Fruit fly (Drosophila melanogaster) whole organism, embryonic: ENCODE measurements around the gene CG14154.

Experiments used
- Aef1 ChIP-seq: fragments of 200-800 bp; sonication (Bioruptor generic); IDR thresholded peaks from 3 replicates; pipeline ENCODE4 v1.3.6; 2022; ENCODE audit warnings: missing biosample characterization, missing genetic modification characterization
- Asciz ChIP-seq: fragments of 200-800 bp; sonication (Bioruptor generic); optimal IDR thresholded peaks from 2 replicates; lab custom pipeline; 2017; ENCODE audit warnings: missing biosample characterization, mild to moderate bottlenecking, missing genetic modification characterization, missing genetic modification reagents
- CG10274 ChIP-seq: fragments of 200-800 bp; sonication (Bioruptor generic); optimal IDR thresholded peaks from 3 replicates; lab custom pipeline; 2017; ENCODE audit warnings: missing biosample characterization, mild to moderate bottlenecking, missing genetic modification characterization
- CG10321 ChIP-seq: fragments of 200-800 bp; sonication (Bioruptor generic); IDR thresholded peaks from 2 replicates; pipeline ENCODE4 v1.3.6; 2022; ENCODE audit warnings: missing biosample characterization, missing genetic modification characterization
- CG10431 ChIP-seq: fragments of 200-800 bp; sonication (Bioruptor generic); optimal IDR thresholded peaks from 3 replicates; lab custom pipeline; 2018; ENCODE audit warnings: missing biosample characterization, mild to moderate bottlenecking, missing genetic modification characterization
- CG11504 ChIP-seq: fragments of 200-800 bp; sonication (Bioruptor generic); optimal IDR thresholded peaks from 3 replicates; lab custom pipeline; 2019; ENCODE audit warnings: missing biosample characterization, mild to moderate bottlenecking, missing genetic modification characterization, moderate library complexity
- CG12071 ChIP-seq: fragments of 200-800 bp; sonication (Bioruptor generic); optimal IDR thresholded peaks from 3 replicates; lab custom pipeline; 2018; ENCODE audit warnings: missing biosample characterization, mild to moderate bottlenecking, missing genetic modification characterization
- CG13123 ChIP-seq: fragments of 200-800 bp; sonication (Bioruptor generic); optimal IDR thresholded peaks from 2 replicates; lab custom pipeline; 2016; ENCODE audit warnings: missing biosample characterization, missing genetic modification characterization
- CG15479 ChIP-seq: fragments of 200-800 bp; sonication (Bioruptor generic); optimal IDR thresholded peaks from 3 replicates; lab custom pipeline; 2019; ENCODE audit warnings: missing biosample characterization, mild to moderate bottlenecking, missing genetic modification characterization, moderate library complexity
- CG16779 ChIP-seq: fragments of 200-800 bp; sonication (Bioruptor generic); IDR thresholded peaks from 2 replicates; pipeline ENCODE4 v1.3.6; 2022; ENCODE audit warnings: missing biosample characterization, missing genetic modification characterization
- CG17385 ChIP-seq: fragments of 200-800 bp; sonication (Bioruptor generic); optimal IDR thresholded peaks from 3 replicates; lab custom pipeline; 2018; ENCODE audit warnings: missing biosample characterization, mild to moderate bottlenecking, missing genetic modification characterization
- CG17612 ChIP-seq: fragments of 200-800 bp; sonication (Bioruptor generic); IDR thresholded peaks from 2 replicates; pipeline ENCODE4 v1.3.6; 2022; ENCODE audit warnings: missing biosample characterization, missing genetic modification characterization
- CG17912 ChIP-seq: fragments of 200-800 bp; sonication (Bioruptor generic); optimal IDR thresholded peaks from 2 replicates; lab custom pipeline; 2018; ENCODE audit warnings: missing biosample characterization, mild to moderate bottlenecking, missing genetic modification characterization
- CG18262 ChIP-seq: fragments of 200-800 bp; optimal IDR thresholded peaks from 3 replicates; lab custom pipeline; 2019; ENCODE audit warnings: missing biosample characterization, mild to moderate bottlenecking, missing genetic modification characterization, moderate library complexity
- CG18764 ChIP-seq: fragments of 200-800 bp; sonication (Bioruptor generic); optimal IDR thresholded peaks from 3 replicates; lab custom pipeline; 2016; ENCODE audit warnings: missing biosample characterization, missing genetic modification characterization
- CG2202 ChIP-seq: fragments of 200-800 bp; sonication (Bioruptor generic); optimal IDR thresholded peaks from 2 replicates; lab custom pipeline; 2018; ENCODE audit warnings: missing biosample characterization, mild to moderate bottlenecking, missing genetic modification characterization
- CG3281 ChIP-seq: fragments of 200-800 bp; sonication (Bioruptor generic); optimal IDR thresholded peaks from 3 replicates; lab custom pipeline; 2017; ENCODE audit warnings: missing biosample characterization, mild to moderate bottlenecking, missing genetic modification characterization
- CG34224 ChIP-seq: fragments of 200-800 bp; sonication (Bioruptor generic); IDR thresholded peaks from 3 replicates; pipeline ENCODE4 v1.3.6; 2022; ENCODE audit warnings: missing biosample characterization, missing genetic modification characterization; ENCODE audit not compliant: partially characterized antibody
- CG3995 ChIP-seq: fragments of 200-800 bp; sonication (Bioruptor generic); optimal IDR thresholded peaks from 3 replicates; lab custom pipeline; 2016; ENCODE audit warnings: missing biosample characterization, missing genetic modification characterization
- CG42726 ChIP-seq: fragments of 200-800 bp; sonication (Bioruptor generic); IDR thresholded peaks from 2 replicates; pipeline ENCODE4 v1.3.6; 2022; ENCODE audit warnings: missing biosample characterization, missing genetic modification characterization; ENCODE audit not compliant: partially characterized antibody
- CG5245 ChIP-seq: fragments of 200-800 bp; sonication (Bioruptor generic); optimal IDR thresholded peaks from 3 replicates; lab custom pipeline; 2016; ENCODE audit warnings: missing biosample characterization, missing genetic modification characterization
- CG6765 ChIP-seq: fragments of 200-800 bp; sonication (Bioruptor generic); optimal IDR thresholded peaks from 3 replicates; lab custom pipeline; 2017; ENCODE audit warnings: missing biosample characterization, mild to moderate bottlenecking, missing genetic modification characterization
- D19A ChIP-seq: fragments of 200-800 bp; optimal IDR thresholded peaks from 3 replicates; lab custom pipeline; 2019; ENCODE audit warnings: missing biosample characterization, mild to moderate bottlenecking, missing genetic modification characterization, moderate library complexity
- Doc2 ChIP-seq: fragments of 200-800 bp; sonication (Bioruptor generic); IDR thresholded peaks from 2 replicates; pipeline ENCODE4 v1.3.6; 2022; ENCODE audit warnings: missing biosample characterization, missing genetic modification characterization
- HLHmδ ChIP-seq: fragments of 200-800 bp; sonication (Bioruptor generic); optimal IDR thresholded peaks from 2 replicates; lab custom pipeline; 2018; ENCODE audit warnings: missing biosample characterization, mild to moderate bottlenecking, missing genetic modification characterization, moderate library complexity
- HmgZ ChIP-seq: fragments of 200-800 bp; sonication (Bioruptor generic); optimal IDR thresholded peaks from 2 replicates; lab custom pipeline; 2018; ENCODE audit warnings: missing biosample characterization, mild to moderate bottlenecking, missing genetic modification characterization
- Med ChIP-seq: fragments of 200-800 bp; sonication (Bioruptor generic); peaks from one replicate; lab custom pipeline; 2016; ENCODE audit warnings: missing biosample characterization, missing genetic modification characterization, mild to moderate bottlenecking, inconsistent platforms, moderate library complexity
- Pdp1 ChIP-seq, 2 experiments: fragments of 200-800 bp; sonication (Bioruptor generic); optimal IDR thresholded peaks; 3 replicates each; lab custom pipeline; 2016; ENCODE audit warnings: missing biosample characterization in 2 of 2, missing genetic modification characterization in 2 of 2, mild to moderate bottlenecking in 1 of 2, moderate library complexity in 1 of 2
- Rx ChIP-seq: fragments of 200-800 bp; sonication (Bioruptor generic); IDR thresholded peaks from 2 replicates; pipeline ENCODE4 v1.3.6; 2022; ENCODE audit warnings: missing biosample characterization, missing genetic modification characterization
- Scr ChIP-seq: fragments of 200-800 bp; sonication (Bioruptor generic); IDR thresholded peaks from 2 replicates; pipeline ENCODE4 v1.3.6; 2022; ENCODE audit warnings: missing biosample characterization, missing genetic modification characterization; ENCODE audit not compliant: partially characterized antibody
- Spps ChIP-seq: fragments of 200-800 bp; sonication (Bioruptor generic); optimal IDR thresholded peaks from 2 replicates; lab custom pipeline; 2018; ENCODE audit warnings: missing biosample characterization, mild to moderate bottlenecking, missing genetic modification characterization
- Usf ChIP-seq: fragments of 200-800 bp; sonication (Bioruptor generic); optimal IDR thresholded peaks from 2 replicates; lab custom pipeline; 2017; ENCODE audit warnings: missing genotype, missing biosample characterization, missing genetic modification characterization
- amos ChIP-seq: fragments of 200-800 bp; sonication (Bioruptor generic); IDR thresholded peaks from 2 replicates; pipeline ENCODE4 v1.3.6; 2022; ENCODE audit warnings: missing biosample characterization, missing genetic modification characterization; ENCODE audit not compliant: partially characterized antibody
- cato ChIP-seq: fragments of 200-800 bp; sonication (Bioruptor generic); optimal IDR thresholded peaks from 2 replicates; lab custom pipeline; 2016; ENCODE audit warnings: missing biosample characterization, missing genetic modification characterization, borderline replicate concordance
- ems ChIP-seq: fragments of 200-800 bp; sonication (Bioruptor generic); optimal IDR thresholded peaks from 3 replicates; lab custom pipeline; 2016; ENCODE audit warnings: missing biosample characterization, missing genetic modification characterization
- fd3F ChIP-seq: fragments of 200-800 bp; sonication (Bioruptor generic); optimal IDR thresholded peaks from 2 replicates; lab custom pipeline; 2018; ENCODE audit warnings: missing biosample characterization, mild to moderate bottlenecking, missing genetic modification characterization, moderate library complexity
- gcm2 ChIP-seq: fragments of 200-800 bp; sonication (Bioruptor generic); optimal IDR thresholded peaks from 2 replicates; lab custom pipeline; 2016; ENCODE audit warnings: missing biosample characterization, missing genetic modification characterization
- grau ChIP-seq: fragments of 200-800 bp; optimal IDR thresholded peaks from 3 replicates; lab custom pipeline; 2019; ENCODE audit warnings: missing biosample characterization, mild to moderate bottlenecking, missing genetic modification characterization, moderate library complexity
- kni ChIP-seq: fragments of 200-800 bp; sonication (Bioruptor generic); optimal IDR thresholded peaks from 3 replicates; lab custom pipeline; 2017; ENCODE audit warnings: mild to moderate bottlenecking, missing biosample characterization, missing genetic modification reagents, missing genetic modification characterization
- knrl ChIP-seq: fragments of 200-800 bp; sonication (Bioruptor generic); IDR thresholded peaks from 3 replicates; pipeline ENCODE4 v1.3.6; 2022; ENCODE audit warnings: missing biosample characterization, missing genetic modification characterization; ENCODE audit not compliant: partially characterized antibody
- lbe ChIP-seq: fragments of 200-800 bp; sonication (Bioruptor generic); optimal IDR thresholded peaks from 2 replicates; lab custom pipeline; 2016; ENCODE audit warnings: missing biosample characterization, mild to moderate bottlenecking, missing genetic modification characterization
- pnt ChIP-seq: fragments of 200-800 bp; sonication (Bioruptor generic); optimal IDR thresholded peaks from 3 replicates; lab custom pipeline; 2016; ENCODE audit warnings: missing biosample characterization, missing genetic modification characterization
- stwl ChIP-seq: fragments of 200-800 bp; sonication (Bioruptor generic); optimal IDR thresholded peaks from 3 replicates; lab custom pipeline; 2018; ENCODE audit warnings: missing biosample characterization, mild to moderate bottlenecking, missing genetic modification characterization, moderate library complexity
- tgo ChIP-seq: fragments of 200-800 bp; sonication (Bioruptor generic); IDR thresholded peaks from 3 replicates; pipeline ENCODE4 v1.3.6; 2022; ENCODE audit warnings: missing biosample characterization, missing genetic modification characterization
- tup ChIP-seq: fragments of 200-800 bp; sonication (Bioruptor generic); optimal IDR thresholded peaks from 2 replicates; lab custom pipeline; 2016; ENCODE audit warnings: missing biosample characterization, mild to moderate bottlenecking, missing genetic modification characterization, moderate library complexity
- usp ChIP-seq: fragments of >200 bp; optimal IDR thresholded peaks from 2 replicates; lab custom pipeline; 2017; ENCODE audit warnings: missing biosample characterization, missing genetic modification characterization
- vnd ChIP-seq: fragments of 200-800 bp; sonication (Bioruptor generic); IDR thresholded peaks from 3 replicates; pipeline ENCODE4 v1.3.6; 2022; ENCODE audit warnings: missing biosample characterization, missing genetic modification characterization; ENCODE audit not compliant: partially characterized antibody
- zen ChIP-seq: fragments of 200-800 bp; sonication (Bioruptor generic); optimal IDR thresholded peaks from 3 replicates; lab custom pipeline; 2018; ENCODE audit warnings: missing biosample characterization, mild to moderate bottlenecking, missing genetic modification characterization, moderate library complexity

Gene CG14154

dm6 chr3L:10665433-10666150, 23.9 kb downstream of the CG14154 start (continued):
- TF ChIP-seq Spps: peak; percentile 97
- TF ChIP-seq D19A (tag; lab: Kevin White, UChicago): peak; percentile 96
- peak; percentile 96 for TF ChIP-seq CG2202 (tag; lab: Kevin White, UChicago)
- peak; percentile 97 for TF ChIP-seq grau (tag; lab: Kevin White, UChicago)
- TF ChIP-seq Rx (GFP tag; lab: Robert Waterston, UW): peak; percentile 59
- peak; percentile 95 for TF ChIP-seq Usf (GFP tag; lab: Kevin White, UChicago)
- peak; percentile 96 for TF ChIP-seq cato (GFP tag; lab: Kevin White, UChicago)
- peak; percentile 84 for TF ChIP-seq Aef1 (GFP tag; lab: Robert Waterston, UW)
- peak; percentile 53; the same call in 1 of the 2 replicates for TF ChIP-seq CG17612 (GFP tag; lab: Robert Waterston, UW)
- peak; percentile 94 for TF ChIP-seq CG10431 (GFP tag; lab: Kevin White, UChicago)
- TF ChIP-seq vnd (GFP tag; lab: Robert Waterston, UW): no peak
- TF ChIP-seq stwl (tag; lab: Kevin White, UChicago): peak; percentile 65
- peak; percentile 95 for TF ChIP-seq ems (GFP tag; lab: Kevin White, UChicago)
- peak; percentile 89 for TF ChIP-seq CG10274 (GFP tag; lab: Kevin White, UChicago)
- TF ChIP-seq CG17385: peak; percentile 96
- TF ChIP-seq CG3995 (GFP tag; lab: Kevin White, UChicago): peak; percentile 75
- TF ChIP-seq usp: no peak
- peak; percentile 98 for TF ChIP-seq kni
- peak; percentile 95 for TF ChIP-seq fd3F (GFP tag; lab: Kevin White, UChicago)
- no peak for TF ChIP-seq HLHmδ (GFP tag; lab: Kevin White, UChicago)
- no peak for TF ChIP-seq amos (GFP tag; lab: Robert Waterston, UW)
- peak; percentile 91 for TF ChIP-seq CG18764 (GFP tag; lab: Kevin White, UChicago)
- 0 out of 2 replicates have a peak, but pooled peaks have one; percentile 57 for TF ChIP-seq CG16779
- TF ChIP-seq HmgZ: peak; percentile 97
- TF ChIP-seq Scr (GFP tag; lab: Robert Waterston, UW): no peak; the same call in 1 of the 2 replicates
- peak; percentile 98 for TF ChIP-seq CG11504 (tag; lab: Kevin White, UChicago)
- TF ChIP-seq CG42726 (GFP tag; lab: Robert Waterston, UW): no peak
- peak; percentile 98 for TF ChIP-seq Asciz (GFP tag; lab: Kevin White, UChicago)
- TF ChIP-seq Doc2: no peak; the same call in 1 of the 2 replicates
- TF ChIP-seq CG34224 (GFP tag; lab: Robert Waterston, UW): no peak
- TF ChIP-seq CG13123: peak; percentile 92
- TF ChIP-seq CG18262 (tag; lab: Kevin White, UChicago): peak; percentile 100
- peak; percentile 70 for TF ChIP-seq tup (GFP tag; lab: Kevin White, UChicago)
- TF ChIP-seq knrl: no peak
- TF ChIP-seq CG3281 (GFP tag; lab: Kevin White, UChicago): peak; percentile 97
- TF ChIP-seq CG12071 (GFP tag; lab: Kevin White, UChicago): peak; percentile 94
- TF ChIP-seq CG6765 (GFP tag; lab: Kevin White, UChicago): peak; percentile 96
- peak; percentile 98 for TF ChIP-seq Med
- TF ChIP-seq CG10321 (GFP tag; lab: Robert Waterston, UW): peak; percentile 59; the same call in 1 of the 2 replicates
- TF ChIP-seq Pdp1 (GFP tag; optimal IDR thresholded peaks at IDR 0.05; lab: Kevin White, UChicago): peak; percentile 88 to 94
- peak; percentile 87 for TF ChIP-seq CG17912 (GFP tag; lab: Kevin White, UChicago)
- TF ChIP-seq gcm2: peak; percentile 84
- peak; percentile 87 for TF ChIP-seq pnt (GFP tag; lab: Kevin White, UChicago)
- TF ChIP-seq CG15479 (GFP tag; lab: Kevin White, UChicago): peak; percentile 83
- peak; percentile 98 for TF ChIP-seq zen (tag; lab: Kevin White, UChicago)
- TF ChIP-seq lbe (GFP tag; lab: Kevin White, UChicago): peak; percentile 95
- peak; percentile 88 for TF ChIP-seq CG5245 (GFP tag; lab: Kevin White, UChicago)
- peak; percentile 93 for TF ChIP-seq tgo
